1 fruit fly cellular context compared by ENCODE assay signal in genomic region chr3L:9846577-9847342, dm6.
TF ChIP-seq lines count a peak whose summit lies in the region.

No protein-coding gene starts in this region.

TF ChIP-seq in whole organism, embryonic, 481 proteins besides CTCF, POLR2A, EP300 and RAD21 (continued from another document):
- TF ChIP-seq Atf6 (GFP tag; IDR thresholded peaks at IDR 0.05; lab: Robert Waterston, UW) = peak; percentile 46; the same call in 1 of the 2 replicates
- TF ChIP-seq CG6854 (GFP tag; optimal IDR thresholded peaks at IDR 0.05; lab: Kevin White, UChicago) = peak; percentile 21
- 0 out of 3 replicates have a peak, but pooled peaks have one; percentile 26 for TF ChIP-seq CG14860 (GFP tag; IDR thresholded peaks at IDR 0.05; lab: Robert Waterston, UW; ENCODE audit: partially characterized antibody)
- no peak for TF ChIP-seq B-H1 (GFP tag; IDR thresholded peaks at IDR 0.05; lab: Robert Waterston, UW)
- TF ChIP-seq jigr1 (GFP tag; IDR thresholded peaks at IDR 0.05; lab: Robert Waterston, UW) = no peak
- no peak for TF ChIP-seq CG10321 (GFP tag; IDR thresholded peaks at IDR 0.05; lab: Robert Waterston, UW)
- TF ChIP-seq sim (GFP tag; IDR thresholded peaks at IDR 0.05; lab: Robert Waterston, UW) = no peak
- TF ChIP-seq E2f1 (GFP tag; IDR thresholded peaks at IDR 0.05; lab: Robert Waterston, UW) = no peak
- TF ChIP-seq Drgx (GFP tag; IDR thresholded peaks at IDR 0.05; lab: Robert Waterston, UW) = 0 out of 2 replicates have a peak, but pooled peaks have one; percentile 21
- TF ChIP-seq amos (GFP tag; IDR thresholded peaks at IDR 0.05; lab: Robert Waterston, UW; ENCODE audit: partially characterized antibody) = 0 out of 2 replicates have a peak, but pooled peaks have one; percentile 35
- peak; percentile 16 for TF ChIP-seq nom (GFP tag; optimal IDR thresholded peaks at IDR 0.05; lab: Kevin White, UChicago)
- peak; percentile 63; the same call in 1 of the 3 replicates for TF ChIP-seq hb (GFP tag; IDR thresholded peaks at IDR 0.05; lab: Robert Waterston, UW; ENCODE audit: partially characterized antibody)
- TF ChIP-seq seq (GFP tag; IDR thresholded peaks at IDR 0.05; lab: Robert Waterston, UW) = no peak
- TF ChIP-seq Usf (GFP tag; optimal IDR thresholded peaks at IDR 0.05; lab: Kevin White, UChicago) = no peak
- no peak for TF ChIP-seq CG11696 (GFP tag; IDR thresholded peaks at IDR 0.05; lab: Robert Waterston, UW)
- TF ChIP-seq CG16813 (GFP tag; IDR thresholded peaks at IDR 0.05; lab: Robert Waterston, UW; ENCODE audit: partially characterized antibody) = peak; percentile 54
- TF ChIP-seq CG18764 (GFP tag; optimal IDR thresholded peaks at IDR 0.05; lab: Kevin White, UChicago) = no peak
- TF ChIP-seq BtbVII (GFP tag; optimal IDR thresholded peaks at IDR 0.05; lab: Kevin White, UChicago) = no peak
- TF ChIP-seq dysf (GFP tag; IDR thresholded peaks at IDR 0.05; lab: Robert Waterston, UW) = 0 out of 3 replicates have a peak, but pooled peaks have one; percentile 15
- no peak for TF ChIP-seq zf30C (GFP tag; optimal IDR thresholded peaks at IDR 0.05; lab: Kevin White, UChicago)
- TF ChIP-seq CG34224 (GFP tag; IDR thresholded peaks at IDR 0.05; lab: Robert Waterston, UW; ENCODE audit: partially characterized antibody) = peak; percentile 28; the same call in 1 of the 3 replicates
- TF ChIP-seq Fer1 (GFP tag; optimal IDR thresholded peaks at IDR 0.05; lab: Kevin White, UChicago) = no peak
- TF ChIP-seq lbe (GFP tag; optimal IDR thresholded peaks at IDR 0.05; lab: Kevin White, UChicago) = no peak
- no peak for TF ChIP-seq dati (GFP tag; IDR thresholded peaks at IDR 0.05; lab: Robert Waterston, UW)
- TF ChIP-seq bsh (GFP tag; optimal IDR thresholded peaks at IDR 0.05; lab: Kevin White, UChicago) = peak in 1 of 2 experiments; percentile 51
- no peak for TF ChIP-seq chm (GFP tag; IDR thresholded peaks at IDR 0.05; lab: Robert Waterston, UW)
- TF ChIP-seq Hey (tag; optimal IDR thresholded peaks at IDR 0.05; lab: Kevin White, UChicago) = no peak
- TF ChIP-seq CG4730 (GFP tag; IDR thresholded peaks at IDR 0.05; lab: Robert Waterston, UW) = no peak
- TF ChIP-seq sqz (GFP tag; optimal IDR thresholded peaks at IDR 0.05; lab: Kevin White, UChicago) = no peak
- no peak for TF ChIP-seq Chrac-16 (GFP tag; optimal IDR thresholded peaks at IDR 0.05; lab: Kevin White, UChicago)
- peak; percentile 7 for TF ChIP-seq CG12769 (tag; optimal IDR thresholded peaks at IDR 0.05; lab: Kevin White, UChicago)
- peak; percentile 33 for TF ChIP-seq lab (GFP tag; optimal IDR thresholded peaks at IDR 0.05; lab: Kevin White, UChicago)
- peak; percentile 74; the same call in 1 of the 2 replicates for TF ChIP-seq tna (GFP tag; IDR thresholded peaks at IDR 0.05; lab: Robert Waterston, UW; ENCODE audit: partially characterized antibody)
- no peak for TF ChIP-seq CG13287 (GFP tag; IDR thresholded peaks at IDR 0.05; lab: Robert Waterston, UW; ENCODE audit: partially characterized antibody)
- no peak for TF ChIP-seq Optix (GFP tag; IDR thresholded peaks at IDR 0.05; lab: Robert Waterston, UW)
- peak; percentile 55 for TF ChIP-seq inv (GFP tag; IDR thresholded peaks at IDR 0.05; lab: Robert Waterston, UW; ENCODE audit: partially characterized antibody)
- TF ChIP-seq CG1024 (GFP tag; IDR thresholded peaks at IDR 0.05; lab: Robert Waterston, UW) = no peak
- no peak for TF ChIP-seq lmd (GFP tag; IDR thresholded peaks at IDR 0.05; lab: Robert Waterston, UW)
- 0 out of 2 replicates have a peak, but pooled peaks have one; percentile 11 for TF ChIP-seq MBD-R2 (GFP tag; IDR thresholded peaks at IDR 0.05; lab: Robert Waterston, UW)
- TF ChIP-seq otp (GFP tag; IDR thresholded peaks at IDR 0.05; lab: Robert Waterston, UW) = no peak
- peak; percentile 70 for TF ChIP-seq rib (GFP tag; IDR thresholded peaks at IDR 0.05; lab: Robert Waterston, UW)
- TF ChIP-seq CG10543 (GFP tag; optimal IDR thresholded peaks at IDR 0.05; lab: Kevin White, UChicago) = peak; percentile 11
- no peak for TF ChIP-seq sr (GFP tag; IDR thresholded peaks at IDR 0.05; lab: Robert Waterston, UW)
- no peak for TF ChIP-seq Myb (GFP tag; optimal IDR thresholded peaks at IDR 0.05; lab: Kevin White, UChicago)
- TF ChIP-seq Bteb2 (GFP tag; optimal IDR thresholded peaks at IDR 0.05; lab: Kevin White, UChicago) = no peak
- no peak for TF ChIP-seq CG14965 (GFP tag; optimal IDR thresholded peaks at IDR 0.05; lab: Kevin White, UChicago; ENCODE audit: borderline replicate concordance)
- TF ChIP-seq CG2116 (GFP tag; optimal IDR thresholded peaks at IDR 0.05; lab: Kevin White, UChicago) = no peak
- no peak for TF ChIP-seq yki (optimal IDR thresholded peaks at IDR 0.05; lab: Kevin White, UChicago)
- TF ChIP-seq CG13775 (GFP tag; optimal IDR thresholded peaks at IDR 0.05; lab: Kevin White, UChicago) = no peak
- TF ChIP-seq stc (GFP tag; IDR thresholded peaks at IDR 0.05; lab: Robert Waterston, UW) = 0 out of 2 replicates have a peak, but pooled peaks have one; percentile 9
- TF ChIP-seq CG15514 (GFP tag; optimal IDR thresholded peaks at IDR 0.05; lab: Kevin White, UChicago) = no peak
- no peak for TF ChIP-seq CG11456 (GFP tag; IDR thresholded peaks at IDR 0.05; lab: Robert Waterston, UW)
- 0 out of 4 replicates have a peak, but pooled peaks have one; percentile 43 for TF ChIP-seq chinmo (GFP tag; IDR thresholded peaks at IDR 0.05; lab: Robert Waterston, UW; ENCODE audit: partially characterized antibody)
- TF ChIP-seq Bgb (GFP tag; IDR thresholded peaks at IDR 0.05; lab: Robert Waterston, UW; ENCODE audit: partially characterized antibody) = 0 out of 2 replicates have a peak, but pooled peaks have one; percentile 20
- TF ChIP-seq Ada2b (GFP tag; IDR thresholded peaks at IDR 0.05; lab: Robert Waterston, UW) = no peak
- TF ChIP-seq Hmr (GFP tag; optimal IDR thresholded peaks at IDR 0.05; lab: Kevin White, UChicago) = peak; percentile 25
- peak; percentile 6; the same call in 1 of the 2 replicates for TF ChIP-seq CG9932 (GFP tag; IDR thresholded peaks at IDR 0.05; lab: Robert Waterston, UW)
- TF ChIP-seq CG3065 (GFP tag; optimal IDR thresholded peaks at IDR 0.05; lab: Kevin White, UChicago) = no peak
- TF ChIP-seq sob (GFP tag; IDR thresholded peaks at IDR 0.05; lab: Robert Waterston, UW) = 0 out of 2 replicates have a peak, but pooled peaks have one; percentile 14
- no peak for TF ChIP-seq Max (GFP tag; optimal IDR thresholded peaks at IDR 0.05; lab: Kevin White, UChicago)
- peak; percentile 11 for TF ChIP-seq Med (GFP tag; lab: Kevin White, UChicago)
- TF ChIP-seq CG15269 (tag; optimal IDR thresholded peaks at IDR 0.05; lab: Kevin White, UChicago) = peak; percentile 10
- peak; percentile 23 for TF ChIP-seq exex (tag; optimal IDR thresholded peaks at IDR 0.05; lab: Kevin White, UChicago)
- no peak for TF ChIP-seq toy (GFP tag; IDR thresholded peaks at IDR 0.05; lab: Robert Waterston, UW)
TF ChIP-seq in whole organism, embryonic: peak in this region for 35.
